Worm (Caenorhabditis elegans) whole organism, mixed stage, embryonic: ENCODE measurements around the gene ttr-11.

ENCODE experiments used
- M03D4.4 ChIP-seq: sonication (generic microtip); optimal IDR thresholded peaks from 2 replicates; lab custom pipeline; 2017; ENCODE audit warnings: mild to moderate bottlenecking, missing genetic modification characterization, missing compliant biosample characterization
- bed-3 ChIP-seq: fragments of 200-800 bp; sonication (Bioruptor generic); optimal IDR thresholded peaks from 3 replicates; lab custom pipeline; 2018; ENCODE audit warnings: mild to moderate bottlenecking, missing genetic modification characterization, moderate library complexity, missing compliant biosample characterization
- blmp-1 ChIP-seq: fragments of 150-350 bp; optimal IDR thresholded peaks from 2 replicates; lab custom pipeline; 2014; ENCODE audit warnings: missing biosample characterization, missing genetic modification characterization
- ceh-39 ChIP-seq: fragments of 150-350 bp; optimal IDR thresholded peaks from 2 replicates; lab custom pipeline; 2014; ENCODE audit warnings: missing biosample characterization, missing genetic modification characterization
- ceh-43 ChIP-seq: fragments of 200-800 bp; sonication (Bioruptor generic); optimal IDR thresholded peaks from 2 replicates; lab custom pipeline; 2018; ENCODE audit warnings: mild to moderate bottlenecking, missing genetic modification characterization, moderate library complexity, missing compliant biosample characterization
- ceh-83 ChIP-seq: fragments of 200-800 bp; sonication (Bioruptor generic); optimal IDR thresholded peaks from 2 replicates; lab custom pipeline; 2018; ENCODE audit warnings: mild to moderate bottlenecking, missing genetic modification characterization, missing compliant biosample characterization
- ces-1 ChIP-seq: fragments of 150-350 bp; optimal IDR thresholded peaks from 2 replicates; lab custom pipeline; 2014; ENCODE audit warnings: missing biosample characterization, missing genetic modification reagents, missing genetic modification characterization
- cnd-1 ChIP-seq: fragments of 200-800 bp; sonication (Bioruptor generic); optimal IDR thresholded peaks from 2 replicates; lab custom pipeline; 2018; ENCODE audit warnings: mild to moderate bottlenecking, missing genetic modification characterization, missing compliant biosample characterization
- drap-1 ChIP-seq: fragments of 200-800 bp; sonication (Bioruptor generic); optimal IDR thresholded peaks from 3 replicates; lab custom pipeline; 2018; ENCODE audit warnings: mild to moderate bottlenecking, missing genetic modification characterization, missing compliant biosample characterization
- elt-1 ChIP-seq: sonication (generic microtip); optimal IDR thresholded peaks from 2 replicates; lab custom pipeline; 2017; ENCODE audit warnings: missing genetic modification characterization, mild to moderate bottlenecking, missing compliant biosample characterization, antibody characterized with exemption, moderate library complexity, borderline replicate concordance; ENCODE audit not compliant: insufficient read depth
- elt-3 ChIP-seq: fragments of 150-350 bp; optimal IDR thresholded peaks from 2 replicates; lab custom pipeline; 2014; ENCODE audit warnings: missing biosample characterization, missing genetic modification characterization
- flh-1 ChIP-seq: fragments of 200-800 bp; sonication (Bioruptor generic); optimal IDR thresholded peaks from 2 replicates; lab custom pipeline; 2018; ENCODE audit warnings: mild to moderate bottlenecking, missing genetic modification characterization, moderate library complexity, missing compliant biosample characterization
- ham-2 ChIP-seq: fragments of 200-800 bp; sonication (Bioruptor generic); optimal IDR thresholded peaks from 2 replicates; lab custom pipeline; 2018; ENCODE audit warnings: mild to moderate bottlenecking, missing genetic modification characterization, missing compliant biosample characterization
- hlh-1 ChIP-seq: fragments of 150-350 bp; optimal IDR thresholded peaks from 2 replicates; lab custom pipeline; 2014; ENCODE audit warnings: missing biosample characterization, missing genetic modification reagents, missing genetic modification characterization
- lin-13 ChIP-seq: fragments of 150-350 bp; optimal IDR thresholded peaks from 2 replicates; lab custom pipeline; 2014; ENCODE audit warnings: missing biosample characterization, missing genetic modification characterization
- lin-32 ChIP-seq: fragments of 200-800 bp; sonication (Bioruptor generic); optimal IDR thresholded peaks from 2 replicates; lab custom pipeline; 2018; ENCODE audit warnings: mild to moderate bottlenecking, missing genetic modification characterization, missing compliant biosample characterization
- lsy-2 ChIP-seq: fragments of 150-350 bp; optimal IDR thresholded peaks from 2 replicates; lab custom pipeline; 2014; ENCODE audit warnings: missing biosample characterization, missing genetic modification characterization
- mab-5 ChIP-seq: fragments of 150-350 bp; optimal IDR thresholded peaks from 2 replicates; lab custom pipeline; 2014; ENCODE audit warnings: missing biosample characterization, missing genetic modification characterization
- mep-1 ChIP-seq: fragments of 150-350 bp; optimal IDR thresholded peaks from 2 replicates; lab custom pipeline; 2017; ENCODE audit warnings: missing biosample characterization, missing genetic modification reagents, missing genetic modification characterization, inconsistent platforms
- mls-2 ChIP-seq: sonication (generic microtip); optimal IDR thresholded peaks from 2 replicates; lab custom pipeline; 2016; ENCODE audit warnings: mild to moderate bottlenecking, missing genetic modification characterization, moderate library complexity, missing compliant biosample characterization
- nhr-12 ChIP-seq: fragments of 150-350 bp; optimal IDR thresholded peaks from 2 replicates; lab custom pipeline; 2014; ENCODE audit warnings: missing biosample characterization, missing genetic modification characterization
- nhr-2 ChIP-seq: fragments of 150-350 bp; optimal IDR thresholded peaks from 2 replicates; lab custom pipeline; 2014; ENCODE audit warnings: missing biosample characterization, missing genetic modification characterization
- nhr-237 ChIP-seq: fragments of 150-350 bp; optimal IDR thresholded peaks from 2 replicates; lab custom pipeline; 2014; ENCODE audit warnings: missing biosample characterization, missing genetic modification characterization
- nhr-28 ChIP-seq: fragments of 150-350 bp; optimal IDR thresholded peaks from 2 replicates; lab custom pipeline; 2014; ENCODE audit warnings: missing biosample characterization, missing genetic modification characterization
- nhr-76 ChIP-seq: sonication (generic microtip); optimal IDR thresholded peaks from 2 replicates; lab custom pipeline; 2017; ENCODE audit warnings: missing biosample characterization, missing genetic modification characterization
- pha-4 ChIP-seq: fragments of 150-350 bp; optimal IDR thresholded peaks from 2 replicates; lab custom pipeline; 2018; ENCODE audit warnings: missing biosample characterization, missing genetic modification reagents, missing genetic modification characterization
- sem-2 ChIP-seq: fragments of 200-800 bp; sonication (Bioruptor generic); optimal IDR thresholded peaks from 2 replicates; lab custom pipeline; 2018; ENCODE audit warnings: mild to moderate bottlenecking, missing genetic modification characterization, missing compliant biosample characterization
- snpc-4 ChIP-seq: fragments of 150-350 bp; optimal IDR thresholded peaks from 2 replicates; lab custom pipeline; 2014; ENCODE audit warnings: missing biosample characterization, missing genetic modification characterization
- sptf-1 ChIP-seq: sonication (generic microtip); optimal IDR thresholded peaks from 2 replicates; lab custom pipeline; 2017; ENCODE audit warnings: mild to moderate bottlenecking, missing genetic modification characterization, moderate library complexity, missing compliant biosample characterization
- tbx-8 ChIP-seq: fragments of 200-800 bp; sonication (Bioruptor generic); optimal IDR thresholded peaks from 2 replicates; lab custom pipeline; 2018; ENCODE audit warnings: mild to moderate bottlenecking, missing genetic modification characterization, moderate library complexity, missing compliant biosample characterization
- unc-120 ChIP-seq: sonication (generic microtip); optimal IDR thresholded peaks from 2 replicates; lab custom pipeline; 2017; ENCODE audit warnings: missing genetic modification characterization, missing compliant biosample characterization; ENCODE audit not compliant: poor library complexity, severe bottlenecking
- unc-39 ChIP-seq: fragments of 150-350 bp; optimal IDR thresholded peaks from 2 replicates; lab custom pipeline; 2014; ENCODE audit warnings: missing biosample characterization, missing genetic modification characterization
- unc-62 ChIP-seq: fragments of 150-350 bp; optimal IDR thresholded peaks from 2 replicates; lab custom pipeline; 2014; ENCODE audit warnings: missing biosample characterization, missing genetic modification reagents, missing genetic modification characterization
- zip-8 ChIP-seq: fragments of 150-350 bp; optimal IDR thresholded peaks from 2 replicates; lab custom pipeline; 2014; ENCODE audit warnings: missing biosample characterization, missing genetic modification characterization
- ztf-11 ChIP-seq: fragments of 150-350 bp; optimal IDR thresholded peaks from 2 replicates; lab custom pipeline; 2014; ENCODE audit warnings: missing biosample characterization, missing genetic modification characterization

ttr-11 gene

DNA sequence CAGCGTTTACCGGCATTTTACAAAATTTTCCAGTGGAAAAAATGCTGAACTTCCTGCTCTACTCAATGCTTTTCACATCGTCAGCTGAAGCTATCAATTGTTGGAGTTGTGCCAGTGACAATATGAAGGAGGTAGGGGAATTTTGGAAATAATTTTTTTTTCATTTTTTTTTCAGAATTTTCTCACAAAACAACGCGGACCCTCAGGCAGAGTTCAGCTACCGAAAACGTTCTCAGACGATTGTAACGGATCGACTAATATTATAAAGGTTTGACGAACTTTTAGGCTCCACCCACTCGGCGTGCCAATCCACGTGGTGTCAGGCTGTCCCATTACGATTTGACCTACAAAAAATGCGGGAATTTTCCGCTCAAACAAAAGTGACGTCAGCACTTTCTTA lies 23.6 kb upstream of the ttr-11 start, which contains the start of gene F26F2.8:
TSS of gene F26F2.8 (plus strand) at position 13 of the 400 bp plus-strand sequence.
- TF ChIP-seq pha-4 (tag; lab: Kevin White, UChicago) (no peak), bed-3 (GFP tag; lab: Kevin White, UChicago) (no peak), nhr-76 (tag; lab: Kevin White, UChicago) (no peak), hlh-1 (tag; lab: Kevin White, UChicago) (no peak), lin-13 (tag; lab: Kevin White, UChicago) (no peak), lsy-2 (no peak), mab-5 (no peak), mls-2 (tag; lab: Kevin White, UChicago) (no peak), blmp-1 (no peak), ztf-11 (no peak), lin-32 (GFP tag; lab: Kevin White, UChicago) (no peak), ceh-39 (tag; lab: Kevin White, UChicago) (no peak), nhr-2 (tag; lab: Kevin White, UChicago) (no peak), unc-39 (no peak), unc-120 (tag; lab: Kevin White, UChicago) (no peak)
- TF ChIP-seq, all 35 proteins: peak for 0

DNA sequence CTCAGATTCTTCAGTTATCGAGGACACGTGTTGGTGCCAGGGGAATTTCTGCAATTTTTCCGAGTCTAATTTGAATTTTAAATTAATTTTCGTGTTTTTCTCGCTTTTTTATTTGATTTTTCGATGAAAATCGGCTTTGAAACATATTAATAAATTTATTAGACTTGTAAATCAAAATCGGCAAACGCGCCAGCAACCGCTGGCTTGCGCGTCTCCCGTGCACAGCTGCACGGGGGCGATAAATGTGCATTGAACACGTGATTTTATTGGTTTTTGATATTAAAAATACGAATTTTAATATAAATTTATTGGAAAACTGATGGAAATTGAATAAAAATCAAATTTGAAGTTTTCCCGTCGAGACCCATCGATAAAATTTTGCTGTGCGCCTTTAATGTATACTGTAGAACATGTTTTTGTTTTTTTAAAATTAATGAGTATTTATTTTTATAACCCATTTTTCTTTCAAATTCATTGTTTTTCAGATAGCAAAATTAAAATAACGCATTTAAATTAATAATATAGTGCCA lies 22.5 kb upstream of the ttr-11 start, which contains the start of gene F26F2.7:
TSS of gene F26F2.7 (plus strand) at position 480 of the 530 bp plus-strand sequence.
- TF ChIP-seq mep-1 (tag; lab: Kevin White, UChicago) = peak; percentile 74
- no peak for TF ChIP-seq ztf-11
- TF ChIP-seq blmp-1 = no peak
- TF ChIP-seq zip-8 (tag; lab: Kevin White, UChicago) = no peak
- peak; percentile 95 for TF ChIP-seq sptf-1 (tag; lab: Kevin White, UChicago)
- no peak for TF ChIP-seq tbx-8 (GFP tag; lab: Kevin White, UChicago)
- no peak for TF ChIP-seq sem-2
- TF ChIP-seq lsy-2 = peak; percentile 57
- peak; percentile 23 for TF ChIP-seq pha-4 (tag; lab: Kevin White, UChicago)
- peak; percentile 23 for TF ChIP-seq hlh-1 (tag; lab: Kevin White, UChicago)
- peak; percentile 71 for TF ChIP-seq drap-1
- peak; percentile 61 for TF ChIP-seq ceh-83 (GFP tag; lab: Kevin White, UChicago)
- TF ChIP-seq ceh-39 (tag; lab: Kevin White, UChicago) = peak; percentile 12
- TF ChIP-seq bed-3 (GFP tag; lab: Kevin White, UChicago) = no peak
- no peak for TF ChIP-seq nhr-12 (tag; lab: Kevin White, UChicago)
- TF ChIP-seq cnd-1 = peak; percentile 48
- no peak for TF ChIP-seq unc-120 (tag; lab: Kevin White, UChicago)
- TF ChIP-seq ceh-43 (GFP tag; lab: Kevin White, UChicago) = peak; percentile 34
- TF ChIP-seq unc-62 = no peak
- TF ChIP-seq nhr-28 (tag; lab: Kevin White, UChicago) = no peak
- no peak for TF ChIP-seq elt-1 (tag; lab: Kevin White, UChicago)
- no peak for TF ChIP-seq flh-1 (GFP tag; lab: Kevin White, UChicago)
- peak; percentile 45 for TF ChIP-seq mab-5
- no peak for TF ChIP-seq ham-2
- peak; percentile 17 for TF ChIP-seq lin-32 (GFP tag; lab: Kevin White, UChicago)
- TF ChIP-seq unc-39 = no peak
- peak; percentile 67 for TF ChIP-seq mls-2 (tag; lab: Kevin White, UChicago)
- peak; percentile 53 for TF ChIP-seq M03D4.4 (tag; lab: Kevin White, UChicago)
- peak; percentile 77 for TF ChIP-seq ces-1
- TF ChIP-seq nhr-76 (tag; lab: Kevin White, UChicago) = no peak
- no peak for TF ChIP-seq elt-3 (tag; lab: Kevin White, UChicago)
- TF ChIP-seq nhr-2 (tag; lab: Kevin White, UChicago) = no peak
- TF ChIP-seq lin-13 (tag; lab: Kevin White, UChicago) = peak; percentile 70
- TF ChIP-seq nhr-237 (tag; lab: Kevin White, UChicago) = no peak
- no peak for TF ChIP-seq snpc-4

DNA sequence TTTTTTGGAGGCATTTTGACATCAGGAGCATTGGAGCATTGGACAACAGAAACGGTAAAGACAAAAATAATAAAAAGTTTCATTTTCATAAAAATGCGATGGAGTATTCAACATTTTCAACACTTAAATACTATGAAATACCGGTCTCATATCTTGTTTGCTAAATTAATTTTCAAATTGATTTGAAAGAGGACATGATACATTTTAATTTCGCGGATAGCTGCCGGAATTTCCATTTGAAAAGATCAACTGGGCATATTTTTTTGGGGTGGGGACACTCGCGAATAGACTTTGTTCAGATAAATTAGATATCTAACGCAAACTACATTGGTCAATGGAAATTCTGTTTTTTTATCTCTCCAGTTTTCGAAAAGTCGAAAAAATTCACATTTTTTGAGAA lies 8.4 kb upstream of the ttr-11 start, which contains the start of gene F26F2.10:
TSS of gene F26F2.10 (minus strand) at position 101 of the 400 bp plus-strand sequence.
- no peak for TF ChIP-seq ceh-43 (GFP tag; lab: Kevin White, UChicago)
- TF ChIP-seq mls-2 (tag; lab: Kevin White, UChicago) = no peak
